Worm (Caenorhabditis elegans): Measurements from ENCODE around the gene hsp-43.

hsp-43 gene

DNA sequence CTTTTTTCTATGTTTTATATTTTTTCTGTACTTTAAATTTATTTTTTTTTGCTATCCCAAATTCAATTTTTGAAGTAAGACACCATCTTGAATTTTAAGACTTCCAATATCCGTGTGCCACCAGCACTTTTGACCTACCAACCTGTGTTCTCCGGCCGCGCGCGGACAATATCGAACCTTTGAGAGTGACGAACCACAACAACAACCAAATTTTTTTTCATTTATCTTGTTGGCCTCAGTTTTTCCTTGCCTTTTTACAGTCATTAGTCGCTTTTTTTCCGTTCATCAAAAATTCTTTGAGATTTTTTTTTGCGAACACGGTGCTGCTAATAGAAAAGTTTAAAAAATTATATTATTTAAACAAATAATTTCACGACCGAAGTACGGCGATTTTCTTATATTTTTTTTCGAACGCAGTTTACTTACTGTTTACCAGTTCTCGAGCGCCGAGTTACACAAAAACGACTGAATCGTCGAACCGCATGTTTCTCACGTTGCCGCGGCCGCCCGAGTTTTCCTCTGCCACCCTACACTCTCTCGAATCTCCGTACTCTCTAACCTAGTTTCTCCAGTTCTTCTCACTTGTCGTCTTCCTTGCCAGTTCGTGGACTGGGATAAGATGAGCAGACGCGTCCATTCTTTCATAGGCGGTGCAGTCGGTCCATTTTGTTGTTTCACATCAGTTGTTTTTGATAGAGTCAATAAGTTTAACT, 4.7 kb upstream of the hsp-43 start:
- TF ChIP-seq mml-1 (tag; optimal IDR thresholded peaks at IDR 0.05) (no peak), pha-4 (tag; optimal IDR thresholded peaks at IDR 0.05) (peak; percentile 74), lin-15B (tag; optimal IDR thresholded peaks at IDR 0.05) (peak; percentile 12), elt-3 (tag; optimal IDR thresholded peaks at IDR 0.05) (no peak), egl-27 (tag; optimal IDR thresholded peaks at IDR 0.05) (no peak), ztf-4 (tag; optimal IDR thresholded peaks at IDR 0.05) (no peak), nhr-237 (tag; optimal IDR thresholded peaks at IDR 0.05) (no peak), ceh-82 (tag; optimal IDR thresholded peaks at IDR 0.05) (no peak), lin-39 (tag; optimal IDR thresholded peaks at IDR 0.05) (no peak), egl-5 (tag; optimal IDR thresholded peaks at IDR 0.05) (no peak), eor-1 (tag; optimal IDR thresholded peaks at IDR 0.05) (no peak), daf-12 (tag; optimal IDR thresholded peaks at IDR 0.05) (no peak), nfya-1 (tag; optimal IDR thresholded peaks at IDR 0.05; ENCODE audit: insufficient read depth) (peak; percentile 43), ZK546.5 (tag; optimal IDR thresholded peaks at IDR 0.05) (no peak), nhr-23 (tag; optimal IDR thresholded peaks at IDR 0.05) (no peak), lsy-12 (tag; optimal IDR thresholded peaks at IDR 0.05) (no peak), fkh-10 (GFP tag; optimal IDR thresholded peaks at IDR 0.05) (no peak), skn-1 (tag; optimal IDR thresholded peaks at IDR 0.05) (no peak), nhr-11 (tag; optimal IDR thresholded peaks at IDR 0.05) (no peak), pqm-1 (tag; optimal IDR thresholded peaks at IDR 0.05) (no peak), snpc-4 (tag; optimal IDR thresholded peaks at IDR 0.05) (no peak), tbx-2 (tag; optimal IDR thresholded peaks at IDR 0.05) (no peak), zag-1 (tag; optimal IDR thresholded peaks at IDR 0.05) (no peak), elt-1 (tag; optimal IDR thresholded peaks at IDR 0.05) (no peak), fos-1 (tag; optimal IDR thresholded peaks at IDR 0.05) (no peak), elt-2 (tag; optimal IDR thresholded peaks at IDR 0.05) (no peak), hmg-11 (tag; optimal IDR thresholded peaks at IDR 0.05) (peak; percentile 62), fkh-2 (tag; optimal IDR thresholded peaks at IDR 0.05) (no peak), nhr-43 (tag; optimal IDR thresholded peaks at IDR 0.05; ENCODE audit: poor library complexity, severe bottlenecking) (no peak), nhr-12 (tag; optimal IDR thresholded peaks at IDR 0.05) (no peak), R02D3.7 (tag; optimal IDR thresholded peaks at IDR 0.05) (no peak), aly-2 (tag; optimal IDR thresholded peaks at IDR 0.05) (no peak), nhr-28 (tag; optimal IDR thresholded peaks at IDR 0.05) (no peak)

ce11 chrX:6238973-6239372, 3.6 kb upstream of the hsp-43 start, which contains the start of gene rml-3:
TSS of gene rml-3 (minus strand) at chrX:6239065.
- no peak for TF ChIP-seq unc-39 (tag; optimal IDR thresholded peaks at IDR 0.05)
- no peak for TF ChIP-seq nhr-28 (tag; optimal IDR thresholded peaks at IDR 0.05)
- no peak for TF ChIP-seq fos-1 (tag; optimal IDR thresholded peaks at IDR 0.05)
- no peak for TF ChIP-seq fkh-2 (tag; optimal IDR thresholded peaks at IDR 0.05)
- no peak for TF ChIP-seq sea-2 (GFP tag; optimal IDR thresholded peaks at IDR 0.05)
- TF ChIP-seq elt-1 (tag; optimal IDR thresholded peaks at IDR 0.05), result no peak
- peak; percentile 74 for TF ChIP-seq nhr-23 (tag; optimal IDR thresholded peaks at IDR 0.05)

- no peak for TF ChIP-seq egl-5 (tag; optimal IDR thresholded peaks at IDR 0.05)
- TF ChIP-seq ama-1 (optimal IDR thresholded peaks at IDR 0.05), result no peak
- no peak for TF ChIP-seq fos-1 (tag; optimal IDR thresholded peaks at IDR 0.05)
- no peak for TF ChIP-seq skn-1 (tag; optimal IDR thresholded peaks at IDR 0.05)
- no peak for TF ChIP-seq elt-3 (tag; optimal IDR thresholded peaks at IDR 0.05)
- no peak for TF ChIP-seq R02D3.7 (tag; optimal IDR thresholded peaks at IDR 0.05)
- no peak for TF ChIP-seq elt-1 (tag; optimal IDR thresholded peaks at IDR 0.05)
- TF ChIP-seq ceh-28 (tag; optimal IDR thresholded peaks at IDR 0.05), result no peak
- TF ChIP-seq unc-39 (tag; optimal IDR thresholded peaks at IDR 0.05), result no peak
Measured at ce11 chrX:6232998-6233626, 2.2 kb downstream of the hsp-43 start, which contains the start of gene C14F11.4. TSS of gene C14F11.4 (minus strand) at chrX:6233048.
